Fruit fly (Drosophila melanogaster): ENCODE results near the gene CG15879.
A peak's percentile ranks its signal among the peaks of the same experiment; 100 is the strongest.

Gene CG15879

DNA sequence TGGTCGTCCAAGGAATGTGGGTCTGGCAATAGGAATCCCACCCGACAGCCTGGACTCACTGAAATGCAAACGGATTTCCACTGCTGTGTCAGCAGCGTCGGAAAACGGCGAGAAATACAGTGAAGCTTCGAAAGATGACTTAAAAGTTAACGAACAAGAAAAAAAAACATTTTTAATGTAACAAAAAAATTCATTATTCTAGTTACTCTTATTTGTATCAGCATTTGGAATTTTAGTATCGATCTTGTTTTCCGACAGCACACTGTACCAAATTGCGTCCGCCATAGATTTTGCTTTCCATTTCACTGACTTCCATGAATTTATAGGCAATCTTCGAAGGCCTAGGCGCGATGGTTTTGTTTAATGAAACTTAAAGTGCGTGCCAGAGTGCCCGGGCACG is 4.1 kb downstream of the CG15879 start (continued):
- TF ChIP-seq ftz-f1 (GFP tag; optimal IDR thresholded peaks at IDR 0.05) (no peak), Meics (GFP tag; optimal IDR thresholded peaks at IDR 0.05) (peak; percentile 19), CG6254 (GFP tag; optimal IDR thresholded peaks at IDR 0.05) (no peak), Antp (GFP tag; optimal IDR thresholded peaks at IDR 0.05) (no peak), vvl (GFP tag; IDR thresholded peaks at IDR 0.05) (peak; percentile 74), hkb (optimal IDR thresholded peaks at IDR 0.05) (no peak), hkb (GFP tag; IDR thresholded peaks at IDR 0.05) (0 out of 2 replicates have a peak, but pooled peaks have one; percentile 54), MBD-R2 (GFP tag; IDR thresholded peaks at IDR 0.05) (no peak), Nf-YC (tag; optimal IDR thresholded peaks at IDR 0.05) (no peak), ken (GFP tag; IDR thresholded peaks at IDR 0.05) (no peak; the same call in 2 of the 3 replicates), D19B (GFP tag; optimal IDR thresholded peaks at IDR 0.05) (no peak), CG8478 (optimal IDR thresholded peaks at IDR 0.05) (no peak), pb (GFP tag; optimal IDR thresholded peaks at IDR 0.05) (no peak), Ravus (GFP tag; IDR thresholded peaks at IDR 0.05) (no peak), Tbp (GFP tag; optimal IDR thresholded peaks at IDR 0.05) (no peak), ttk (GFP tag; IDR thresholded peaks at IDR 0.05) (peak; percentile 34), abd-A (tag; optimal IDR thresholded peaks at IDR 0.05) (no peak), br (optimal IDR thresholded peaks at IDR 0.05) (no peak), chm (GFP tag; IDR thresholded peaks at IDR 0.05) (no peak), Dbx (GFP tag; IDR thresholded peaks at IDR 0.05) (no peak; the same call in 2 of the 3 replicates), Hr3 (GFP tag; optimal IDR thresholded peaks at IDR 0.05) (no peak), CG17361 (GFP tag; IDR thresholded peaks at IDR 0.05) (no peak), eve (GFP tag; optimal IDR thresholded peaks at IDR 0.05) (no peak), nau (GFP tag; optimal IDR thresholded peaks at IDR 0.05) (no peak), tin (GFP tag; optimal IDR thresholded peaks at IDR 0.05) (no peak), Jarid2 (GFP tag; optimal IDR thresholded peaks at IDR 0.05) (no peak), CG11085 (GFP tag; IDR thresholded peaks at IDR 0.05) (no peak), Scr (GFP tag; IDR thresholded peaks at IDR 0.05; ENCODE audit: partially characterized antibody) (no peak), Ssrp (tag; optimal IDR thresholded peaks at IDR 0.05) (no peak), CG3838 (GFP tag; optimal IDR thresholded peaks at IDR 0.05) (no peak), tup (GFP tag; optimal IDR thresholded peaks at IDR 0.05) (no peak), pho (GFP tag; optimal IDR thresholded peaks at IDR 0.05) (no peak), Hmx (GFP tag; optimal IDR thresholded peaks at IDR 0.05) (no peak), CG15601 (tag; optimal IDR thresholded peaks at IDR 0.05) (no peak), Trl (optimal IDR thresholded peaks at IDR 0.05) (no peak), Trl (GFP tag; optimal IDR thresholded peaks at IDR 0.05) (no peak), bab2 (GFP tag; optimal IDR thresholded peaks at IDR 0.05) (peak; percentile 17), zf30C (GFP tag; optimal IDR thresholded peaks at IDR 0.05) (no peak), Side (GFP tag; optimal IDR thresholded peaks at IDR 0.05) (no peak), CG7745 (tag; optimal IDR thresholded peaks at IDR 0.05) (no peak), CG3995 (GFP tag; optimal IDR thresholded peaks at IDR 0.05) (no peak), CG8089 (GFP tag; optimal IDR thresholded peaks at IDR 0.05) (no peak), Ets97D (GFP tag; optimal IDR thresholded peaks at IDR 0.05) (no peak), fd96Cb (tag; optimal IDR thresholded peaks at IDR 0.05) (no peak), corto (GFP tag; optimal IDR thresholded peaks at IDR 0.05) (no peak), E2f1 (GFP tag; IDR thresholded peaks at IDR 0.05) (peak; percentile 55; the same call in 1 of the 2 replicates), CG4404 (GFP tag; IDR thresholded peaks at IDR 0.05) (no peak), bbx (GFP tag; IDR thresholded peaks at IDR 0.05; ENCODE audit: partially characterized antibody) (no peak), Dek (tag; optimal IDR thresholded peaks at IDR 0.05) (no peak), CG1647 (GFP tag; optimal IDR thresholded peaks at IDR 0.05) (no peak), otp (GFP tag; IDR thresholded peaks at IDR 0.05) (no peak), Bteb2 (GFP tag; optimal IDR thresholded peaks at IDR 0.05) (no peak), CG33557 (GFP tag; optimal IDR thresholded peaks at IDR 0.05) (no peak), CG1024 (GFP tag; IDR thresholded peaks at IDR 0.05) (0 out of 2 replicates have a peak, but pooled peaks have one; percentile 32)

Measured in whole organism, embryonic.